Fruit fly (Drosophila melanogaster): Measurements from ENCODE around the gene CG8915.

The CG8915 gene

DNA sequence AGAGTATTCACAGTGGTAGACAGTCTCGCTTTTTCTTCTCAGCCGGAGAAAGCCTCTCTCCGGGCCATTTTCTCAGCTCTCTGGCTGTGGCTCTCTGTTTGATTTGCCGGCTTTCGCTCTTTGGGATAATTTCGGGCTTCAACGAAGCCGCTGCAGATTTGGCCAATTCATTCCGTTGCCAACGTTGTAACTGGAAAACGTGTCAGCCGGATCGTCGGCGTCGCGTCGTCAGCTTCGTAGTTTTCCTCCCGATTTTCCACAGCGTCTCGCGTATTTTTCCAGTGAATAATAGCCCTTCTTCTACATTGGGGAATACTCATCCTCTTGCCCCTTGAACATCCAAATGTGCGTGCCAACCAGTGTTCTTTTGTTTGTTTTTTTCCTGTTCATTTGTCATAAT lies 12.2 kb downstream of the CG8915 start, which contains the start of gene f:
f (plus strand) TSS at position 301 of the 400 bp plus-strand sequence.
- TF ChIP-seq CG8301 (tag; optimal IDR thresholded peaks at IDR 0.05) (no peak), Ets98B (GFP tag; IDR thresholded peaks at IDR 0.05) (0 out of 2 replicates have a peak, but pooled peaks have one; percentile 6), CG32121 (GFP tag; IDR thresholded peaks at IDR 0.05) (0 out of 2 replicates have a peak, but pooled peaks have one; percentile 10)

DNA sequence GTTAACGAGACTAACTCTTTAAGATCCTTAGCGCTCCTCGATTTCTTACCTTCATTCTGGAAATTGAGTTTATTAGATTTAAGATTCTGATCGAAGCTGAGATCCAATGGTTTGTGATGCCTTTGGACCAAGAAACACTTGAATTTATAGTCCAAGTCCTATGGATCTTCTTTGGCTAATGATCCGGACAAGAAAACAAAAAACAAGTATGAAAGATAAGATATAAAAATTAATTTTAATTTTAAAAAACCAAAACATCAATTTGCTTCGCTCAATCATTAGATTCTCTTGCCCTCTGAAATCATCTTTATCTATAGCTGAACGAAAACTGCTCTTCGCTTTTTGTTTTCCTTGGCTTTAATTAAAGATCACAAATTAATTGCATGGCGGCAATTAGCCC lies 13.9 kb downstream of the CG8915 start, which contains the start of gene CG10597:
CG10597 (minus strand) TSS at position 101 of the 400 bp plus-strand sequence.
- TF ChIP-seq Pif1B (GFP tag; optimal IDR thresholded peaks at IDR 0.05) (no peak), CG10348 (GFP tag; IDR thresholded peaks at IDR 0.05) (no peak), gl (tag; optimal IDR thresholded peaks at IDR 0.05) (no peak), CG8159 (tag; optimal IDR thresholded peaks at IDR 0.05) (no peak), CG9948 (tag; optimal IDR thresholded peaks at IDR 0.05) (no peak), Snoo (tag; optimal IDR thresholded peaks at IDR 0.05) (no peak), fd96Ca (GFP tag; IDR thresholded peaks at IDR 0.05) (no peak), CG13204 (GFP tag; optimal IDR thresholded peaks at IDR 0.05) (no peak), EcR (GFP tag; optimal IDR thresholded peaks at IDR 0.05) (no peak)

DNA sequence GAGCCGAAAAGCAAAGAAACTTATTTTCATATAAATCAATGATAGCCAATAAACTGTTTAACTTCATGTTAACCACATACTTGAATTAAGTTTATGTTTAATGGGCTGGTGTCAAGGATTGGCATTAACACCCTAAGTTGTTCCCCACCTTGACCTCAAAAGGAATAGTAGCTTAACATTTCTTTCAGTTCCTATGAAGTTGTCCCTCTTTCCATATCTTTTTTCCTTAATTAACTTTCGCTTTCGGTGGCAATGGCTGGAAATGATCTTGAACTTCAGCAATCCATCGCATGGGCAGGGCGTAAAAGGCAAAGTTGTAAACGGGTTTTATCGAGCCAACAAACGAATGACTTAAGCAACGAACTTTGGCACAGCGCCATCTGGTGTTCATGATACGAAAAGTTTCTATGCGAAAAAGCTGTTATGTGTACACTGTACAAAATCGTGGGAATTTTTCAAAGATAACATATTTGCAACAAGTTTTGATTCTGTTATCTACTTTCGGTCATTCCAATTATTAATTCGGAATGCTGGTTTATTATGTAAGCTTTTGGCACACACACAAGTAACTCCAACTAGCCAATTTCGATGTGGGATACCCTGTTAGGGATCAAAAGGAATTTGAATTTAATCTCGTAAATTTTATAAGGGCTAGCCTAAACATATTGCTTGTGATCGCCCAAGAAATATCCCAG lies 15.2 kb downstream of the CG8915 start:
- peak; percentile 56 for TF ChIP-seq CG34367 (tag; optimal IDR thresholded peaks at IDR 0.05)
- peak; percentile 94 for TF ChIP-seq EcR (GFP tag; optimal IDR thresholded peaks at IDR 0.05)
- no peak for TF ChIP-seq CG12605 (GFP tag; IDR thresholded peaks at IDR 0.05)
- no peak for TF ChIP-seq Pif1A (GFP tag; optimal IDR thresholded peaks at IDR 0.05)
- peak; percentile 42 for TF ChIP-seq Snoo (tag; optimal IDR thresholded peaks at IDR 0.05)
- no peak for TF ChIP-seq CG8301 (tag; optimal IDR thresholded peaks at IDR 0.05)
- TF ChIP-seq CG15710 (tag; optimal IDR thresholded peaks at IDR 0.05): peak; percentile 42
- TF ChIP-seq CG8159 (tag; optimal IDR thresholded peaks at IDR 0.05): no peak
- peak; percentile 44 for TF ChIP-seq CG9948 (tag; optimal IDR thresholded peaks at IDR 0.05)

DNA sequence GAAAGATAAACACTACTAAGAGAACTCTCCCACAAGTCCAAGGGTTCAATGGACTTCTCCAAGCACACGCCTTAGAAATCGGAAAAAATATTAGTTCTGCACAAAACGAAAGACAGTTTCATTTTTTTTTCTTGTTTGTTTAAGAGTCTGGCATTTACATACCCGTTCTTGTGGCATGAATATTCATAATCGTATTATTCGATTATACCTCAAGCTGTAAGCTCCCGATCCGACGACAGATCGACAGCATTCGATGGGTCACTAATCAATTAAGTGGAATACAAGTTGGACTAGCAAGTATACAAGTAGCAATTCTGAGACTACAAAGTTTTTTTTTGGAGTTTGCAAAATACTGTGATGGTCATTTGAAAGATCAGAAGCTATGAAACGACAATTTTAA lies 17.3 kb downstream of the CG8915 start:
- TF ChIP-seq CG34367 (tag; optimal IDR thresholded peaks at IDR 0.05) (no peak), rn (GFP tag; IDR thresholded peaks at IDR 0.05) (no peak), fd96Ca (GFP tag; IDR thresholded peaks at IDR 0.05) (no peak), CG8301 (tag; optimal IDR thresholded peaks at IDR 0.05) (no peak), D1 (tag; optimal IDR thresholded peaks at IDR 0.05) (no peak), CG9948 (tag; optimal IDR thresholded peaks at IDR 0.05) (no peak), CG14655 (GFP tag; optimal IDR thresholded peaks at IDR 0.05) (no peak), CG32121 (GFP tag; IDR thresholded peaks at IDR 0.05) (no peak)

DNA sequence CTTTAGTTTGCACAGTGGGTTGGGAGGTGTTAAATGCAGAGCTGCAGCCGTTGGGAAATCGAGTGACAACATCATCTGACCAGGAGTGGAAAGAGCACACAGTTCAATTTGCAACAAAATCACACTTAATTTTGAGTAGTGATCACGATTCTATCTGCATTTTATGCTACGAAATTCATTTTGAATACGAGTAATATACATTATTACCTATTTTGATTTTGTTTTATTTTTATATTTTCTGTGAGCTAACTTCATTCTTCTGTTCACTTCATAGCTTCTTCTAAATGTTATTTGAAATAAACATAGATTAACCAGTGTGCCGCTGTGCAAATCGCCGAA lies 18.2 kb downstream of the CG8915 start, which contains the start of gene CG10598:
CG10598 (minus strand) TSS at position 187 of the 339 bp plus-strand sequence.
- TF ChIP-seq CG4496 (GFP tag; IDR thresholded peaks at IDR 0.05) (no peak), CG8159 (tag; optimal IDR thresholded peaks at IDR 0.05) (no peak), Pif1B (GFP tag; optimal IDR thresholded peaks at IDR 0.05) (no peak), CG10348 (GFP tag; IDR thresholded peaks at IDR 0.05) (no peak), EcR (GFP tag; optimal IDR thresholded peaks at IDR 0.05) (no peak), CG17806 (tag; optimal IDR thresholded peaks at IDR 0.05) (no peak), fd96Ca (GFP tag; IDR thresholded peaks at IDR 0.05) (no peak), CG15710 (tag; optimal IDR thresholded peaks at IDR 0.05) (no peak), rn (GFP tag; IDR thresholded peaks at IDR 0.05) (no peak), D1 (tag; optimal IDR thresholded peaks at IDR 0.05) (no peak)

DNA sequence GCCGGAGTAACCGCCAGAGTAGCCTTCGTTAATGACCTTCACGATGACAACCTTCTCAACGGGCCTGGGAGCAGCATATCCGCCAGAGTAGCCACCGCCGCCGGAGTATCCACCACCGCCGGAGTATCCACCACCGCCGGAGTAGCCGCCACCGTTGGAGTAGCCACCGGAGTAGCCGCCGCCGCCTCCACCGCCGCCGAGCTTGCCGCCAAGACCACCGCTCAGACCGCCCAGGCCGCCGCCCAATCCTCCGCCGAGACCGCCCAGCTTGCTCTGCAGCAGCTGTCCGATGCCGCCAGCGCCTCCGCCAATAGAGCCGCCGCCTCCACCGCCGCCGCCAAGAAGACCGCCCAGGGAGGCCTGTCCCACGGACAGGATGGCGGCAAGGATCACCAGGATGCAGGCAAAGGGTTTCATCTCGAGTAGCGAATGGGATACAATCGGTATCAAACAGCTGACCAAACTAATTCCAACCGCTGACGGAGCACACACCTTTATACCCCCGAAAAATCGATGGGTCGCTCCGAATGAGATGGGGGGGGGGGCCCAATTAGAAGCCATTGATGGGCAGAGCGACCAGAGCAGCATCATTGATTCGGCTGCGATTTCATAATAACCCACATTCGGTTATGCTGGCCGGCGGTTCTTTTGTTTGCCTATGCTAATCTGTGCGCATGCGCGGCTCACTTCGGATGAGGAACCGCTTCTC lies 18.7 kb downstream of the CG8915 start:
- TF ChIP-seq CG34367 (tag; optimal IDR thresholded peaks at IDR 0.05): no peak
- no peak for TF ChIP-seq CG13204 (GFP tag; optimal IDR thresholded peaks at IDR 0.05)
- TF ChIP-seq CG12605 (GFP tag; IDR thresholded peaks at IDR 0.05): no peak
- no peak for TF ChIP-seq CG8301 (tag; optimal IDR thresholded peaks at IDR 0.05)
- TF ChIP-seq CG4496 (GFP tag; IDR thresholded peaks at IDR 0.05): no peak
- no peak for TF ChIP-seq gl (tag; optimal IDR thresholded peaks at IDR 0.05)
- TF ChIP-seq CG32121 (GFP tag; IDR thresholded peaks at IDR 0.05): no peak
- TF ChIP-seq CG17806 (tag; optimal IDR thresholded peaks at IDR 0.05): no peak
- TF ChIP-seq Snoo (tag; optimal IDR thresholded peaks at IDR 0.05): no peak
- no peak for TF ChIP-seq rn (GFP tag; IDR thresholded peaks at IDR 0.05)

DNA sequence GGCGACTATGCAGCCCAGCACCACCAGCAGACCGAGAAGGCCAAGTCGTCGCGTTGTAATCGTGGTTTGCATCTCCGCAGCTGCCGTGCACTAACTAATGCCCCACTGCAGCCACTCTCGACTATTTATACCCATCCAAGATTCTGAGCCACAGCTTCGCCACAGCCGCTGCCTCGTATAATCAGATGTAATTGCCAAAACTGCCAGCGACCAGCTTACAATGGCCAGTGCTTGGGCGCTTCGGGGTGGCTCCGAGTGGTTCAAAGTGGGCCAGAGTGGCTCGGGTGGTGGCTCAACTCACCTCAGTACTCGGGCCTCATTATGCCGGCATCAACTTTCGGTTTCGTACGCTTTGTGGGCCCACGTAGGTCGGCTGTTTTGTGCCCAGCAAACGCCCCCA lies 21.1 kb downstream of the CG8915 start, which contains the start of gene CG34327:
CG34327 (minus strand) TSS at position 101 of the 400 bp plus-strand sequence.
- TF ChIP-seq CG13204 (GFP tag; optimal IDR thresholded peaks at IDR 0.05) (no peak), EcR (GFP tag; optimal IDR thresholded peaks at IDR 0.05) (no peak), CG8301 (tag; optimal IDR thresholded peaks at IDR 0.05) (no peak), CG12605 (GFP tag; IDR thresholded peaks at IDR 0.05) (no peak), Ets98B (GFP tag; IDR thresholded peaks at IDR 0.05) (no peak), CG9948 (tag; optimal IDR thresholded peaks at IDR 0.05) (no peak), Pif1A (GFP tag; optimal IDR thresholded peaks at IDR 0.05) (no peak), CG4496 (GFP tag; IDR thresholded peaks at IDR 0.05) (no peak), CG15710 (tag; optimal IDR thresholded peaks at IDR 0.05) (no peak)

Measured in whole organism, pupa.